Fruit fly (Drosophila melanogaster) Kc167 (cell line): Measurements from ENCODE around the gene CG31559.

Experiments
- h ChIP-seq: fragments of >200 bp; optimal IDR thresholded peaks from 3 replicates; lab custom pipeline; 2018; ENCODE audit warnings: missing external identifiers
- ttk ChIP-seq: sonication (Bioruptor generic); optimal IDR thresholded peaks from 2 replicates; lab custom pipeline; 2017; ENCODE audit warnings: missing external identifiers

DNA sequence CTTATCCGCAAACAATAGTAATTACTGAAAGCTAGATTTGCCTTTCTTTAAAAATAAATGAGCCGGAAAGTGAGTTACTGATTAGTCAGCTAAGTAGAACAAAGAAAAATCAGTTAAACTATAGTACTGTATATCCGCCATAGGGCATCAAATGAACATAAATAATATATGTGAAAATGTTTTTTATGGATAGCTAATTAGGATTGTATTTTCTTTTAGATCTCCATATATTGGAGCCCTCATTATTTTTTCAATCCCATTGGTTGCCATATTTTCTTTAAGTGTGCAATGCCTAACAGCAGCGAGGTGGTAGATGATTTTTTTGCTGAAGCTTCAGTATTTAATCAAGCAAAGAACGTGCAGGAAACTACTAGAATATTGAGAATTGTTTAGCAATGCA is 49.2 kb downstream of the CG31559 start, which contains the start of gene Obp83cd:
- TF ChIP-seq h (lab: Kevin White, UChicago) = no peak
- no peak for TF ChIP-seq ttk
